Fruit fly (Drosophila melanogaster) Kc167 (cell line): ENCODE measurements around the gene CG14125.

Experiments
- Myc ChIP-seq: fragments of >200 bp; optimal IDR thresholded peaks from 2 replicates; lab custom pipeline; 2017; ENCODE audit warnings: missing external identifiers
- Sin3A ChIP-seq: fragments of >200 bp; optimal IDR thresholded peaks from 2 replicates; lab custom pipeline; 2018; ENCODE audit warnings: missing external identifiers
- h ChIP-seq: fragments of >200 bp; optimal IDR thresholded peaks from 3 replicates; lab custom pipeline; 2018; ENCODE audit warnings: missing external identifiers
- insv ChIP-seq: fragments of >200 bp; optimal IDR thresholded peaks from 3 replicates; lab custom pipeline; 2018; ENCODE audit warnings: missing external identifiers
- psq ChIP-seq: fragments of >200 bp; optimal IDR thresholded peaks from 2 replicates; lab custom pipeline; 2017; ENCODE audit warnings: missing external identifiers
- ttk ChIP-seq: sonication (Bioruptor generic); optimal IDR thresholded peaks from 2 replicates; lab custom pipeline; 2017; ENCODE audit warnings: missing external identifiers

Gene CG14125

DNA sequence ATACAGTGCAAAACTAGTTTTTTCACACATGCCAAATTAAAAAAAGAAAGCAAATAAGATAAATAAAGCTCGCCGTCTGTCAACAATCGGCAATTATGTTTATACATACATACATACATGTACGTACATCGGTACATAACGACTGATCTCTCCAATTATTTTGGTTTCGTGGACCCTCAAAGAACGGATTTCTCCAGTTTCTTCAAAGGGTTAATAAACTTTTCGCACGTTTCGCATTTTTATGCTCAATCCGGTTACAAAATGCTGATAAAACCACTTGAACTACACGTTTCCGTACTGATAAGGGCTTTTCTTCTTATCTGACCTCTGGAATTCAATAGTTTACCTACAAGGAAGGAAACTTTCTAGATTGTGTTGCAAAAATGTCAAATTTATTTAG is 28.8 kb downstream of the CG14125 start:
- no peak for TF ChIP-seq ttk (lab: Kevin White, UChicago)

DNA sequence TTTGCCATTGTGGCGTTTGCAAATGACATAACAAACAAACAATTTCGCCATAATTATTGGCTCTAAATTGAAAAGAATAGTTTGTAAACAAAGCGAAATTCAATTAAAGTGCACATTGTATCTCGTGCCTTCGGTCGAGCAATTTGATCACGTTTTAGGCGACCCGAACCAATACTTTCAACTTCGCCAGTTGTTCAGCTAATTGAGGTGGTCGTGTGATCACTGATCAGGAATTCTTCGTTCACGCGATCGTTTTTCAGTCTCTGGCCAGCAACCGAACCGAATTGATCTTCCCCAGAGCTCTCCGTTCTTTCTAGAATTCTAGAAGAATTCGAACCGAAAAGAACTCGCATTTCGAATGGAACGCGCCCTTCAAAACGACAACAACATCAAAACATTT is 29.4 kb downstream of the CG14125 start:
- TF ChIP-seq insv (lab: Kevin White, UChicago) (no peak), psq (lab: Kevin White, UChicago) (no peak), h (lab: Kevin White, UChicago) (no peak), Myc (no peak), Sin3A (lab: Kevin White, UChicago) (no peak)

DNA sequence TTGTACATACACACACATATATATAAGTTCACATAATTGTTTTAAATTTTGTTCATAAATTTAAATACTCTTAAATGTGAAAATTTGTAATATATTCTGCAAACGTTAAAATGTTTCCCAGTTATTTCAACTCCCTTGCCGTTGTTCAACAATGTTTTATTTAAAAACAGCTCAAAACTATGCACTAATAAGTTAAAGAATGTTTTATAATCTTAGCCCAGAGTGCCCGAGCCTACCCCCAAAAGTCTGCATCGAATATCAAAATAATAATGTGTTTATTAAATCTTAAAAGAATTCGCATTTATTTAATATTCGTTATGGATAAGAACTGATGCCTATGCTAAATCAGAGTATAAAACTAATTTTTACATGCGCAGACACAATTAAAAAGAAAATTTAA is 33.2 kb downstream of the CG14125 start:
- no peak for TF ChIP-seq insv (lab: Kevin White, UChicago)
- TF ChIP-seq ttk (lab: Kevin White, UChicago) = no peak
- TF ChIP-seq h (lab: Kevin White, UChicago) = no peak

DNA sequence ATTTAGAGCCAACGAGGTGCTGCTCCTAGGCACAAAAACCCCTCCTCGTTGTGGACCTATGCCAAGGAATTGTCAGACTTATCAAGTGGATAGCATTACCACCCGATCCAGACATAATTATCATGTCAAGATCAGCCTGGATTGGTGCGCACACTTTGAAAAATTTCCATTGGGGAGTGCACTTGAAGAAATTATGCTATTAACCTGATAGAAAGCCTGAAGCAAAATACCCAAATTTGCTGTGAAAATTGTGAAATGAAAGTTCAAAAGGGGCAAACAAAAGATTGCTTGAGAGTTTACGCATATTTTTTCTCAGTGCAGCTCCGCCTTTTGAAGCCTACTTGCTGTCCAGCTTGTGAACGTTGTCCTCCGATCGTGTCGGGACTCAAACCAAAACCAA is 39.0 kb downstream of the CG14125 start:
- TF ChIP-seq h (lab: Kevin White, UChicago) = no peak
- TF ChIP-seq Myc = no peak
- no peak for TF ChIP-seq insv (lab: Kevin White, UChicago)
- TF ChIP-seq ttk (lab: Kevin White, UChicago) = no peak
- no peak for TF ChIP-seq Sin3A (lab: Kevin White, UChicago)
- no peak for TF ChIP-seq psq (lab: Kevin White, UChicago)

DNA sequence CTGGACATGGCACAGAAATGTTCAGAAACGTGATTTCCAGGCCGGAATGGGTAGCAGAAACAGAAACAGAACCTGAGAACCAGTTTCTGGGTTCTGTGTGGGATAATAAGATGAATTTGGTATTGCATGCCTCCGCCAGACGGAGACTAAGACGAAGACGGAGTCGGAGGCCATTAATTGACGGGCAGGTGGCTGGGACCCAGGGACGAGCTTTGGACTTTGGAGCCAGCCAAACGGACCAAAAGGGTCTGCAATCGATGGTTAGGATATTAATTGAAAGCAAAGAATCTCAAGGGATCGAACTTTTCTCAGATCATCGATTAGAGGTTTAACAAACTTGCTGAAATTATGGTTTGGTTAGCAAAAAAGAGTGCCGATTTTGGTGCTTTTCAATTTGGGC is 39.6 kb downstream of the CG14125 start:
- TF ChIP-seq h (lab: Kevin White, UChicago) = no peak
- TF ChIP-seq Myc = no peak
- no peak for TF ChIP-seq psq (lab: Kevin White, UChicago)
- no peak for TF ChIP-seq ttk (lab: Kevin White, UChicago)
- no peak for TF ChIP-seq insv (lab: Kevin White, UChicago)
- TF ChIP-seq Sin3A (lab: Kevin White, UChicago) = no peak

DNA sequence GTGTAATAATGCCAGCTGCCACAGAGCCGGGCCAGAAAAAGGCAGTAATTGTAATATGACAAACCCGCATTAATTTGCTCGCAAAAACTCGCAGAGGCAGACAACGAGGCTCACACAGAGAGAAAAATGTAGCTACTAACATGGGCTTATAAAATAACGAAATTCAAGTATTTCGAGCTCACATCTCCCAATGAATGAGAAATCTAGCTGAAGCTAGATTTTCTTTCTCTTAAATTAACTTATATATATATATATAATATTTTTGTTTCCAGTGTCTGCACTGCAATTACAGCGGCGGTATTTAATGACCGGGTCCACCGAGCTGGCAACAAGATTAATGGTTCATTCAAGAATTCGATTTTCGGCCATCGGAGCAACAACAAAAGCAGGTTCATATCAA is 41.5 kb downstream of the CG14125 start:
- TF ChIP-seq Myc (no peak), h (lab: Kevin White, UChicago) (no peak), ttk (lab: Kevin White, UChicago) (no peak), insv (lab: Kevin White, UChicago) (no peak)

DNA sequence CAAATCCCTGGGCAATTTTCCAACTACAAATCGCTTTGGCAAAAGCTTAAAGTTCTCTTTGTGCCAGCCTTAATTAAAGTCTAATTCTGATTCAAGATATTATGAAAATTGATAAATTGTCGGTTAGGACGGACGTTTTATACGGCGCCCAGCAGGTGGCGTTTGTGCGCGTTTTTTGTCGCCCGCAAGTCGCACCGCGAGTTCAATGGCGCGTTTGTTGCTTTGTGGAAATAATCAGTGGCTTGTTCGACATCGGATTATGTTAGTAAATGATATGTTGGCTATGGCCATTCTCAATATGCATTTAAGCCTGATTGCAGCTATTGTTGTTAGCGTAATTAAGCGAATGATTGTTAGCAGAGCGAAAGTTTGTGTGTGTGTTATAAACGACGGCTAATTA is 47.2 kb downstream of the CG14125 start:
- TF ChIP-seq h (lab: Kevin White, UChicago) = no peak
- TF ChIP-seq Sin3A (lab: Kevin White, UChicago) = no peak
- no peak for TF ChIP-seq psq (lab: Kevin White, UChicago)
- no peak for TF ChIP-seq Myc
- no peak for TF ChIP-seq ttk (lab: Kevin White, UChicago)
- TF ChIP-seq insv (lab: Kevin White, UChicago) = no peak

DNA sequence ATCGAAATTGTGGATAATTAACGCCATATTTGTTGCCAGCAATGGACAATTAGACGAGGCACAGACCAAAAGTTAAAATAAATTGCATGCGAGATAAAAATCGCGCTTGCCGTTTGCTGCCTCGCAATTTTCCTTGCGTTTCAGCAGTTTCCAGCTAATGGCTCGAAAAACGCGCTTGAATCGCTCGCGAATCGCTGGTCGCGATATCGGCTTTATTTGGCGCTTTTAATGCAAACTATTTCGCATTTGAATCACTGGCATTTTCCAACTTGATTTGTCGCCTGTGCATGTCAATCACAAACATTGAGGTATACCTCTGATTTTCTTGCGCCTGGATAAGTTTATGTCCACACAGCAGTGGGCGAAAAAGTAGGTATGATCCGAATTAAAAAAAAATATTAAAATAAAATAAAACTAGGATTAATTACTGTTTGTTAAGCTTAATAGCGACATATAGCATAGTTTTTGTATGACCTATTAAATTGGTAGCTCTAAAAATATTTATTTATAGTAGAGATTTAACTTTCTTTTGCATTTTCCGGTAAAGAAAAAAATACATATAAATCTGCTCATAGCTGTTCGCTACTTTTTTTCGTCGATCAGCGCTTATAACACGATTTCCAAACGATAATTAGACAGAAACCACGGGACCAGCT is 48.6 kb downstream of the CG14125 start:
- TF ChIP-seq h (lab: Kevin White, UChicago) = no peak
- TF ChIP-seq Sin3A (lab: Kevin White, UChicago) = no peak
- no peak for TF ChIP-seq psq (lab: Kevin White, UChicago)
- TF ChIP-seq insv (lab: Kevin White, UChicago) = no peak
- TF ChIP-seq ttk (lab: Kevin White, UChicago) = no peak
- no peak for TF ChIP-seq Myc

DNA sequence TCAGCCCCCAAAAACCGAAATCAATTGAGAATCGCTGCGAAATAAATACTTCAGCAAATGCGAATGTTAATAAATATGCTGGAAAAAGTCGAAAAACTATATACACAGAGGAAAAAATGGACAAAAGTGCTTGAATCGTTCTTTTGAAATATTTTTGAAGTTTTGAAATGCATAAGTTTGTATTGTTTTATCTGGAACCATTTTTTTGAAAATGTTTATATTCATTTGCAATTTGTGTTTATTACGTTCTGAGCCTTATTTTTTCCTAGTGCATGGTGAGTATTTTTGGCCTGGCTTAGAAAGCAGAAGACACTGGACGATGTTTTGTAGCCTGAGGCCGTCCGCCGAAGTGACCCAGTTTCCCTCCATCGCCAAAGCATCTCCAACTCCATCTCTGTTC is 50.2 kb downstream of the CG14125 start:
- TF ChIP-seq Sin3A (lab: Kevin White, UChicago) (no peak), ttk (lab: Kevin White, UChicago) (no peak), psq (lab: Kevin White, UChicago) (no peak), h (lab: Kevin White, UChicago) (no peak), Myc (no peak), insv (lab: Kevin White, UChicago) (no peak)
